Worm (Caenorhabditis elegans) whole organism, mixed stage, embryonic: Measurements from ENCODE around the gene Y43F8B.28.

Experiments
- M03D4.4 ChIP-seq: sonication (generic microtip); optimal IDR thresholded peaks from 2 replicates; lab custom pipeline; 2017; ENCODE audit warnings: mild to moderate bottlenecking, missing genetic modification characterization, missing compliant biosample characterization
- bed-3 ChIP-seq: fragments of 200-800 bp; sonication (Bioruptor generic); optimal IDR thresholded peaks from 3 replicates; lab custom pipeline; 2018; ENCODE audit warnings: mild to moderate bottlenecking, missing genetic modification characterization, moderate library complexity, missing compliant biosample characterization
- blmp-1 ChIP-seq: fragments of 150-350 bp; optimal IDR thresholded peaks from 2 replicates; lab custom pipeline; 2014; ENCODE audit warnings: missing biosample characterization, missing genetic modification characterization
- ceh-83 ChIP-seq: fragments of 200-800 bp; sonication (Bioruptor generic); optimal IDR thresholded peaks from 2 replicates; lab custom pipeline; 2018; ENCODE audit warnings: mild to moderate bottlenecking, missing genetic modification characterization, missing compliant biosample characterization
- ces-1 ChIP-seq: fragments of 150-350 bp; optimal IDR thresholded peaks from 2 replicates; lab custom pipeline; 2014; ENCODE audit warnings: missing biosample characterization, missing genetic modification reagents, missing genetic modification characterization
- cnd-1 ChIP-seq: fragments of 200-800 bp; sonication (Bioruptor generic); optimal IDR thresholded peaks from 2 replicates; lab custom pipeline; 2018; ENCODE audit warnings: mild to moderate bottlenecking, missing genetic modification characterization, missing compliant biosample characterization
- drap-1 ChIP-seq: fragments of 200-800 bp; sonication (Bioruptor generic); optimal IDR thresholded peaks from 3 replicates; lab custom pipeline; 2018; ENCODE audit warnings: mild to moderate bottlenecking, missing genetic modification characterization, missing compliant biosample characterization
- elt-1 ChIP-seq: sonication (generic microtip); optimal IDR thresholded peaks from 2 replicates; lab custom pipeline; 2017; ENCODE audit warnings: missing genetic modification characterization, mild to moderate bottlenecking, missing compliant biosample characterization, antibody characterized with exemption, moderate library complexity, borderline replicate concordance; ENCODE audit not compliant: insufficient read depth
- flh-1 ChIP-seq: fragments of 200-800 bp; sonication (Bioruptor generic); optimal IDR thresholded peaks from 2 replicates; lab custom pipeline; 2018; ENCODE audit warnings: mild to moderate bottlenecking, missing genetic modification characterization, moderate library complexity, missing compliant biosample characterization
- hlh-1 ChIP-seq: fragments of 150-350 bp; optimal IDR thresholded peaks from 2 replicates; lab custom pipeline; 2014; ENCODE audit warnings: missing biosample characterization, missing genetic modification reagents, missing genetic modification characterization
- lin-13 ChIP-seq: fragments of 150-350 bp; optimal IDR thresholded peaks from 2 replicates; lab custom pipeline; 2014; ENCODE audit warnings: missing biosample characterization, missing genetic modification characterization
- lin-32 ChIP-seq: fragments of 200-800 bp; sonication (Bioruptor generic); optimal IDR thresholded peaks from 2 replicates; lab custom pipeline; 2018; ENCODE audit warnings: mild to moderate bottlenecking, missing genetic modification characterization, missing compliant biosample characterization
- lsy-2 ChIP-seq: fragments of 150-350 bp; optimal IDR thresholded peaks from 2 replicates; lab custom pipeline; 2014; ENCODE audit warnings: missing biosample characterization, missing genetic modification characterization
- mab-5 ChIP-seq: fragments of 150-350 bp; optimal IDR thresholded peaks from 2 replicates; lab custom pipeline; 2014; ENCODE audit warnings: missing biosample characterization, missing genetic modification characterization
- mep-1 ChIP-seq: fragments of 150-350 bp; optimal IDR thresholded peaks from 2 replicates; lab custom pipeline; 2017; ENCODE audit warnings: missing biosample characterization, missing genetic modification reagents, missing genetic modification characterization, inconsistent platforms
- mls-2 ChIP-seq: sonication (generic microtip); optimal IDR thresholded peaks from 2 replicates; lab custom pipeline; 2016; ENCODE audit warnings: mild to moderate bottlenecking, missing genetic modification characterization, moderate library complexity, missing compliant biosample characterization
- nhr-12 ChIP-seq: fragments of 150-350 bp; optimal IDR thresholded peaks from 2 replicates; lab custom pipeline; 2014; ENCODE audit warnings: missing biosample characterization, missing genetic modification characterization
- nhr-2 ChIP-seq: fragments of 150-350 bp; optimal IDR thresholded peaks from 2 replicates; lab custom pipeline; 2014; ENCODE audit warnings: missing biosample characterization, missing genetic modification characterization
- nhr-237 ChIP-seq: fragments of 150-350 bp; optimal IDR thresholded peaks from 2 replicates; lab custom pipeline; 2014; ENCODE audit warnings: missing biosample characterization, missing genetic modification characterization
- nhr-28 ChIP-seq: fragments of 150-350 bp; optimal IDR thresholded peaks from 2 replicates; lab custom pipeline; 2014; ENCODE audit warnings: missing biosample characterization, missing genetic modification characterization
- nhr-76 ChIP-seq: sonication (generic microtip); optimal IDR thresholded peaks from 2 replicates; lab custom pipeline; 2017; ENCODE audit warnings: missing biosample characterization, missing genetic modification characterization
- pha-4 ChIP-seq: fragments of 150-350 bp; optimal IDR thresholded peaks from 2 replicates; lab custom pipeline; 2018; ENCODE audit warnings: missing biosample characterization, missing genetic modification reagents, missing genetic modification characterization
- sem-2 ChIP-seq: fragments of 200-800 bp; sonication (Bioruptor generic); optimal IDR thresholded peaks from 2 replicates; lab custom pipeline; 2018; ENCODE audit warnings: mild to moderate bottlenecking, missing genetic modification characterization, missing compliant biosample characterization
- snpc-4 ChIP-seq: fragments of 150-350 bp; optimal IDR thresholded peaks from 2 replicates; lab custom pipeline; 2014; ENCODE audit warnings: missing biosample characterization, missing genetic modification characterization
- sptf-1 ChIP-seq: sonication (generic microtip); optimal IDR thresholded peaks from 2 replicates; lab custom pipeline; 2017; ENCODE audit warnings: mild to moderate bottlenecking, missing genetic modification characterization, moderate library complexity, missing compliant biosample characterization
- tbx-8 ChIP-seq: fragments of 200-800 bp; sonication (Bioruptor generic); optimal IDR thresholded peaks from 2 replicates; lab custom pipeline; 2018; ENCODE audit warnings: mild to moderate bottlenecking, missing genetic modification characterization, moderate library complexity, missing compliant biosample characterization
- unc-120 ChIP-seq: sonication (generic microtip); optimal IDR thresholded peaks from 2 replicates; lab custom pipeline; 2017; ENCODE audit warnings: missing genetic modification characterization, missing compliant biosample characterization; ENCODE audit not compliant: poor library complexity, severe bottlenecking
- unc-39 ChIP-seq: fragments of 150-350 bp; optimal IDR thresholded peaks from 2 replicates; lab custom pipeline; 2014; ENCODE audit warnings: missing biosample characterization, missing genetic modification characterization
- unc-62 ChIP-seq: fragments of 150-350 bp; optimal IDR thresholded peaks from 2 replicates; lab custom pipeline; 2014; ENCODE audit warnings: missing biosample characterization, missing genetic modification reagents, missing genetic modification characterization
- zip-8 ChIP-seq: fragments of 150-350 bp; optimal IDR thresholded peaks from 2 replicates; lab custom pipeline; 2014; ENCODE audit warnings: missing biosample characterization, missing genetic modification characterization
- ztf-11 ChIP-seq: fragments of 150-350 bp; optimal IDR thresholded peaks from 2 replicates; lab custom pipeline; 2014; ENCODE audit warnings: missing biosample characterization, missing genetic modification characterization

Y43F8B.28 gene

ce11 chrV:19470385-19470784, 14.7 kb upstream of the Y43F8B.28 start, which contains the start of gene Y43F8B.11:
Gene Y43F8B.11, plus strand, starts transcription at chrV:19470685.
- TF ChIP-seq lin-32 (GFP tag; lab: Kevin White, UChicago) = no peak
- no peak for TF ChIP-seq unc-62
- TF ChIP-seq ztf-11 = no peak

- peak; percentile 64 for TF ChIP-seq hlh-1 (tag; lab: Kevin White, UChicago)
- TF ChIP-seq nhr-76 = no peak
- peak; percentile 29 for TF ChIP-seq unc-120 (tag; lab: Kevin White, UChicago)
- no peak for TF ChIP-seq flh-1 (GFP tag; lab: Kevin White, UChicago)
- no peak for TF ChIP-seq drap-1 (GFP tag; lab: Kevin White, UChicago)
- no peak for TF ChIP-seq nhr-12 (tag; lab: Kevin White, UChicago)
- no peak for TF ChIP-seq bed-3 (GFP tag; lab: Kevin White, UChicago)
Measured at ce11 chrV:19473842-19474514, 11.1 kb upstream of the Y43F8B.28 start, which contains the start of gene Y43F8B.10. Gene Y43F8B.10, plus strand, starts transcription at chrV:19474464.

- no peak for TF ChIP-seq lsy-2 (tag; lab: Kevin White, UChicago)
- TF ChIP-seq nhr-28 (tag; lab: Kevin White, UChicago) = no peak
- no peak for TF ChIP-seq cnd-1 (tag; lab: Kevin White, UChicago)
- no peak for TF ChIP-seq snpc-4 (tag; lab: Kevin White, UChicago)
- TF ChIP-seq ztf-11 = no peak
- no peak for TF ChIP-seq unc-39 (tag; lab: Kevin White, UChicago)
- no peak for TF ChIP-seq unc-120 (tag; lab: Kevin White, UChicago)
- TF ChIP-seq ces-1 = no peak
- TF ChIP-seq drap-1 (GFP tag; lab: Kevin White, UChicago) = no peak
- no peak for TF ChIP-seq nhr-12 (tag; lab: Kevin White, UChicago)
- no peak for TF ChIP-seq tbx-8 (GFP tag; lab: Kevin White, UChicago)
- no peak for TF ChIP-seq sptf-1 (tag; lab: Kevin White, UChicago)
- TF ChIP-seq bed-3 (GFP tag; lab: Kevin White, UChicago) = no peak
- TF ChIP-seq flh-1 (GFP tag; lab: Kevin White, UChicago) = no peak
- TF ChIP-seq pha-4 (tag; lab: Kevin White, UChicago) = no peak
- TF ChIP-seq ceh-83 = no peak
- no peak for TF ChIP-seq nhr-2
Measured at ce11 chrV:19477302-19477701, 7.8 kb upstream of the Y43F8B.28 start.

- TF ChIP-seq mep-1 (tag; lab: Kevin White, UChicago) (no peak), blmp-1 (tag; lab: Kevin White, UChicago) (no peak), unc-62 (no peak), M03D4.4 (tag; lab: Kevin White, UChicago) (no peak), zip-8 (tag; lab: Kevin White, UChicago) (no peak), elt-1 (tag; lab: Kevin White, UChicago) (no peak), pha-4 (tag; lab: Kevin White, UChicago) (no peak), unc-120 (tag; lab: Kevin White, UChicago) (no peak), sptf-1 (tag; lab: Kevin White, UChicago) (no peak), lin-32 (GFP tag; lab: Kevin White, UChicago) (no peak), tbx-8 (GFP tag; lab: Kevin White, UChicago) (no peak), lin-13 (tag; lab: Kevin White, UChicago) (no peak), hlh-1 (tag; lab: Kevin White, UChicago) (no peak), nhr-237 (tag; lab: Kevin White, UChicago) (no peak), cnd-1 (tag; lab: Kevin White, UChicago) (no peak), snpc-4 (tag; lab: Kevin White, UChicago) (no peak), flh-1 (GFP tag; lab: Kevin White, UChicago) (no peak), drap-1 (GFP tag; lab: Kevin White, UChicago) (no peak), ceh-83 (no peak), unc-39 (tag; lab: Kevin White, UChicago) (no peak)
- TF ChIP-seq, all 35 proteins: peak for 0
Measured at ce11 chrV:19477852-19478251, 7.3 kb upstream of the Y43F8B.28 start, which contains the start of gene Y43F8B.9. Gene Y43F8B.9, plus strand, starts transcription at chrV:19478152.

- no peak for TF ChIP-seq ceh-83
- no peak for TF ChIP-seq sem-2 (GFP tag; lab: Kevin White, UChicago)
- TF ChIP-seq zip-8 (tag; lab: Kevin White, UChicago) = no peak
- TF ChIP-seq lsy-2 (tag; lab: Kevin White, UChicago) = no peak
- no peak for TF ChIP-seq sptf-1 (tag; lab: Kevin White, UChicago)
- TF ChIP-seq mab-5 = no peak
- no peak for TF ChIP-seq drap-1 (GFP tag; lab: Kevin White, UChicago)
- TF ChIP-seq unc-120 (tag; lab: Kevin White, UChicago) = no peak
- no peak for TF ChIP-seq nhr-237 (tag; lab: Kevin White, UChicago)
- no peak for TF ChIP-seq M03D4.4 (tag; lab: Kevin White, UChicago)
- no peak for TF ChIP-seq mls-2 (tag; lab: Kevin White, UChicago)
- no peak for TF ChIP-seq hlh-1 (tag; lab: Kevin White, UChicago)
- no peak for TF ChIP-seq pha-4 (tag; lab: Kevin White, UChicago)
Measured at ce11 chrV:19482535-19482934, 2.6 kb upstream of the Y43F8B.28 start, which contains the start of gene Y43F8B.22. Gene Y43F8B.22, plus strand, starts transcription at chrV:19482835.
